Worm (Caenorhabditis elegans) whole organism, L4 larva: ENCODE measurements around the gene T27E7.4.
"Not testable (repeated sequence)": the region's sequence is repeated elsewhere in the genome, so short reads cannot be mapped to it uniquely, and the experiment has no call there.

Experiments
- daf-12 ChIP-seq: fragments of 150-350 bp; optimal IDR thresholded peaks from 2 replicates; lab custom pipeline; 2014; ENCODE audit warnings: missing biosample characterization, missing genetic modification reagents, missing genetic modification characterization
- fos-1 ChIP-seq: fragments of 150-350 bp; optimal IDR thresholded peaks from 2 replicates; lab custom pipeline; 2014; ENCODE audit warnings: missing biosample characterization, missing genetic modification characterization
- mep-1 ChIP-seq: fragments of 150-350 bp; sonication (generic microtip); optimal IDR thresholded peaks from 3 replicates; lab custom pipeline; 2014; ENCODE audit warnings: missing biosample characterization, missing genetic modification characterization
- nhr-11 ChIP-seq: fragments of 150-350 bp; optimal IDR thresholded peaks from 2 replicates; lab custom pipeline; 2014; ENCODE audit warnings: missing biosample characterization, missing genetic modification characterization
- nhr-28 ChIP-seq: fragments of 150-350 bp; optimal IDR thresholded peaks from 2 replicates; lab custom pipeline; 2014; ENCODE audit warnings: missing biosample characterization, missing genetic modification characterization
- pqm-1 ChIP-seq: sonication (generic microtip); optimal IDR thresholded peaks from 2 replicates; lab custom pipeline; 2017; ENCODE audit warnings: missing biosample characterization, missing genetic modification characterization
- unc-62 ChIP-seq, 3 experiments: fragments of 150-350 bp in 1 of 3; sonication (generic microtip); optimal IDR thresholded peaks in 2 of 3; peaks in 1 of 3; 1 replicate in 1 of 3; 2 replicates in 2 of 3; lab custom pipeline; 2014 to 2017; ENCODE audit warnings: missing biosample characterization in 3 of 3, missing genetic modification characterization in 3 of 3, missing genetic modification reagents in 3 of 3, missing genotype in 1 of 3

DNA sequence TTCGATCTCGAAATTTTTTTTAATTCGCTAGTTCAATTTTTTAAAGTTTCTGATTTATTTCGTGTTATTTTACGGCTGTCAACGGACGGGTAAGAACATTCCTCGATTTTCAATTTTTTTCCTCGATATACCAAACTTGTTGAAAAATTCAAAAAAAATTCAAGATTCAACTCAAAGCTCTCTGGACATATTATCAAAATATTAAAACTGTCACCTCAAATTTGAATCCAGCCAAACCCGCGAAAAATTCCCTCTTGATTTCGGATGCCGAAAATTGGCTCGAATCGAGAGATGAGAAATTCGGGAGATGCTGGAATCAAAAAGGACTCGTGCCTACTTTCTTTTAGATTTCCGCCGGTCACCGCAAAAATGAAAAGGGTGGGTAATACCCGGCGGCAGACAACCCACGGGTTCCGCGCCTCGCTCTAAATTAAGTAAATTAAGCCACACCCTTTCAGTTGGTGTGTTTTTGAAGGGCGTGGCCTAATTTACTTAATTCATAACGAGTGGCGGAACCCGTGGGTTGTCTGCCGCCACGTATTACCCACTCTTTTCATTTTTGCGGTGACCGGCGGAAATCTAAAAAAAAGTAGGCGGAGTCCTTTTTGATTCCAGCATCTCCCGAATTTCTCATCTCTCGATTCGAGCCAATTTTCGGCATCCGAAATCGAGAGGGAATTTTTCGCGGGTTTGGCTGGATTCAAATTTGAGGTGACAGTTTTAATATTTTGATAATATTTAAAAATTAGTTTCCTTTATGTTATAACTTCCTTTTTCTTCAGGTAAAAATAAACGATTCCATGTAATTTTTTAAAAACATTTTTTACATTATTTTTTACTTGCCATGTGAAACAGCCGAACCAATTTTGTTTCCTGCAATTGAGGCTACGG lies 9.3 kb downstream of the T27E7.4 start:
- not testable (repeated sequence) for TF ChIP-seq nhr-11 (tag; lab: Kevin White, UChicago); daf-12 (tag; lab: Kevin White, UChicago); fos-1 (tag; lab: Kevin White, UChicago); nhr-28; mep-1 (tag; lab: Kevin White, UChicago); pqm-1; unc-62 (GFP tag; optimal IDR thresholded peaks at IDR 0.05 in 1 of 2; lab: Kevin White, UChicago); unc-62 (tag; optimal IDR thresholded peaks at IDR 0.05; lab: Kevin White, UChicago)
